Worm (Caenorhabditis elegans): ENCODE results near the gene K10D2.5.

ce11 chrIII:5158674-5159073 lies 13.8 kb upstream of the K10D2.5 start, which contains the start of gene oxy-4:
- TF ChIP-seq repo-1 (tag; optimal IDR thresholded peaks at IDR 0.05) = no peak
- TF ChIP-seq unc-62 (GFP tag; optimal IDR thresholded peaks at IDR 0.05) = no peak

Data from whole organism, young adult.